Worm (Caenorhabditis elegans): ENCODE data around the gene T01D1.5.

ce11 chrII:156999-157499 is 31.8 kb downstream of the T01D1.5 start:
- no peak for TF ChIP-seq ama-1 (optimal IDR thresholded peaks at IDR 0.05)
- TF ChIP-seq scrt-1 (GFP tag; IDR thresholded peaks at IDR 0.05), result no peak
- TF ChIP-seq sea-1 (GFP tag; conservative IDR thresholded peaks at IDR 0.05), result no peak
- no peak for TF ChIP-seq tbx-11 (GFP tag; IDR thresholded peaks at IDR 0.05)

Data from whole organism, early embryonic.